Fruit fly (Drosophila melanogaster) whole organism: ENCODE measurements around the gene Syn.

Experiments used
- CG8478 ChIP-seq: fragments of >200 bp; optimal IDR thresholded peaks from 2 replicates; lab custom pipeline; 2018; ENCODE audit warnings: inconsistent platforms
- Dll ChIP-seq: fragments of >200 bp; optimal IDR thresholded peaks from 2 replicates; lab custom pipeline; 2017
- pan ChIP-seq: fragments of >200 bp; optimal IDR thresholded peaks from 2 replicates; lab custom pipeline; 2017
- psq ChIP-seq: fragments of >200 bp; optimal IDR thresholded peaks from 2 replicates; lab custom pipeline; 2017
- usp ChIP-seq: fragments of >200 bp; optimal IDR thresholded peaks from 2 replicates; lab custom pipeline; 2017; ENCODE audit warnings: missing biosample characterization, missing genetic modification characterization, mixed read lengths

- TF ChIP-seq psq (lab: Kevin White, UChicago) (no peak), pan (no peak), CG8478 (lab: Kevin White, UChicago) (no peak), usp (GFP tag; lab: Kevin White, UChicago) (no peak), Dll (lab: Kevin White, UChicago) (no peak)
Observed at dm6 chr3R:10142770-10143169, 47.7 kb upstream of the Syn start, which contains the start of gene CG42759.
